Worm (Caenorhabditis elegans) whole organism, young adult: Measurements from ENCODE around the gene vmo-1.

Experiments used
- B0035.1 ChIP-seq: sonication (generic microtip); optimal IDR thresholded peaks from 2 replicates; lab custom pipeline; 2016; ENCODE audit warnings: missing genetic modification characterization, mild to moderate bottlenecking, missing compliant biosample characterization, missing genotype, missing genetic modification reagents
- D2030.7 ChIP-seq: fragments of 200-800 bp; sonication (Bioruptor generic); IDR thresholded peaks from 2 replicates; pipeline ENCODE4 v1.3.6; 2022; ENCODE audit warnings: missing genetic modification reagents, missing genetic modification characterization, missing compliant biosample characterization
- Y53G8AR.9 ChIP-seq: fragments of 200-800 bp; sonication (Bioruptor generic); conservative IDR thresholded peaks from 2 replicates; pipeline ENCODE4 v1.3.6; 2022; ENCODE audit warnings: missing genetic modification reagents, missing genetic modification characterization, missing compliant biosample characterization
- Y56A3A.18 ChIP-seq: fragments of 200-800 bp; sonication (Bioruptor generic); IDR thresholded peaks from 2 replicates; pipeline ENCODE4 v1.3.6; 2022; ENCODE audit warnings: missing genetic modification reagents, missing genetic modification characterization, missing compliant biosample characterization
- Y95B8A.8 ChIP-seq: fragments of 200-800 bp; sonication (Bioruptor generic); IDR thresholded peaks from 2 replicates; pipeline ENCODE4 v1.3.6; 2022; ENCODE audit warnings: missing genetic modification reagents, missing genetic modification characterization, missing compliant biosample characterization
- ama-1 ChIP-seq, 3 experiments: fragments of 150-350 bp in 1 of 3; sonication (generic microtip) in 2 of 3; optimal IDR thresholded peaks; 2 replicates each; lab custom pipeline; 2014 to 2018; ENCODE audit warnings: missing biosample characterization in 2 of 3, missing genetic modification characterization in 2 of 3, missing genetic modification reagents in 2 of 3
- attf-3 ChIP-seq: fragments of 200-800 bp; sonication (Bioruptor generic); conservative IDR thresholded peaks from 2 replicates; pipeline ENCODE4 v1.3.6; 2022; ENCODE audit warnings: missing genetic modification reagents, missing genetic modification characterization, missing compliant biosample characterization
- dpl-1 ChIP-seq: fragments of 150-350 bp; optimal IDR thresholded peaks from 2 replicates; lab custom pipeline; 2014; ENCODE audit warnings: missing biosample characterization, missing genetic modification reagents, missing genetic modification characterization
- efl-1 ChIP-seq: fragments of 150-350 bp; optimal IDR thresholded peaks from 2 replicates; lab custom pipeline; 2014; ENCODE audit warnings: missing biosample characterization, missing genetic modification reagents, missing genetic modification characterization
- ets-4 ChIP-seq: fragments of 200-800 bp; sonication (Bioruptor generic); optimal IDR thresholded peaks from 2 replicates; lab custom pipeline; 2018; ENCODE audit warnings: mild to moderate bottlenecking, missing genetic modification characterization, missing compliant biosample characterization
- fkh-3 ChIP-seq: sonication (generic microtip); optimal IDR thresholded peaks from 2 replicates; lab custom pipeline; 2016; ENCODE audit warnings: mild to moderate bottlenecking, missing genetic modification characterization, missing compliant biosample characterization
- snpc-1.1 ChIP-seq: sonication (generic microtip); optimal IDR thresholded peaks from 2 replicates; lab custom pipeline; 2017; ENCODE audit warnings: missing genetic modification characterization, mild to moderate bottlenecking, missing compliant biosample characterization, antibody characterized with exemption, moderate library complexity, missing genotype, missing genetic modification reagents; ENCODE audit not compliant: insufficient read depth
- ztf-18 ChIP-seq: sonication (generic microtip); optimal IDR thresholded peaks from 2 replicates; lab custom pipeline; 2016; ENCODE audit warnings: missing genotype, mild to moderate bottlenecking, missing genetic modification characterization, missing compliant biosample characterization
- ztf-6 ChIP-seq: fragments of 200-800 bp; sonication (Bioruptor generic); IDR thresholded peaks from 2 replicates; pipeline ENCODE4 v1.3.6; 2022; ENCODE audit warnings: missing genetic modification reagents, missing genetic modification characterization, missing compliant biosample characterization

- no peak for TF ChIP-seq ets-4
- no peak for TF ChIP-seq snpc-1.1 (tag; lab: Kevin White, UChicago)
- no peak for TF ChIP-seq Y53G8AR.9 (GFP tag; lab: Robert Waterston, UW)
- no peak for TF ChIP-seq ama-1 (optimal IDR thresholded peaks at IDR 0.05; lab: Kevin White, UChicago)
- TF ChIP-seq ama-1 (GFP tag; optimal IDR thresholded peaks at IDR 0.05; lab: Kevin White, UChicago) = no peak
- TF ChIP-seq ztf-6 (GFP tag; lab: Robert Waterston, UW) = no peak
- no peak for TF ChIP-seq Y95B8A.8 (GFP tag; lab: Robert Waterston, UW)
- TF ChIP-seq attf-3 (GFP tag; lab: Robert Waterston, UW) = no peak
- TF ChIP-seq Y56A3A.18 (GFP tag; lab: Robert Waterston, UW) = no peak
- no peak for TF ChIP-seq B0035.1 (tag; lab: Kevin White, UChicago)
- TF ChIP-seq ztf-18 = no peak
- no peak for TF ChIP-seq fkh-3
- TF ChIP-seq dpl-1 (GFP tag; lab: Kevin White, UChicago) = no peak
- no peak for TF ChIP-seq efl-1 (GFP tag; lab: Kevin White, UChicago)
- TF ChIP-seq D2030.7 = no peak
These were observed 8.8 kb downstream of the vmo-1 start, which contains the start of gene slc-36.3 for ce11 chrV:20544092-20544491.
